Fruit fly (Drosophila melanogaster) whole organism, adult: ENCODE measurements around the gene acj6.

Source experiments
- CG11617 ChIP-seq: fragments of 200-800 bp; sonication (Bioruptor generic); optimal IDR thresholded peaks from 2 replicates; lab custom pipeline; 2017; ENCODE audit warnings: mild to moderate bottlenecking, missing biosample characterization, missing genetic modification reagents, missing genetic modification characterization
- CG12768 ChIP-seq: fragments of 200-800 bp; sonication (Bioruptor generic); optimal IDR thresholded peaks from 2 replicates; lab custom pipeline; 2017; ENCODE audit warnings: missing biosample characterization, missing genetic modification characterization, mild to moderate bottlenecking, moderate library complexity, missing genetic modification reagents
- CG14711 ChIP-seq: fragments of 200-800 bp; sonication (Bioruptor generic); optimal IDR thresholded peaks from 2 replicates; lab custom pipeline; 2018; ENCODE audit warnings: missing biosample characterization, mild to moderate bottlenecking, missing genetic modification characterization, moderate library complexity
- CG1620 ChIP-seq: fragments of 200-800 bp; sonication (Bioruptor generic); optimal IDR thresholded peaks from 2 replicates; lab custom pipeline; 2016; ENCODE audit warnings: missing biosample characterization, missing genetic modification characterization
- CG33017 ChIP-seq: fragments of 200-800 bp; sonication (Bioruptor generic); optimal IDR thresholded peaks from 2 replicates; lab custom pipeline; 2018; ENCODE audit warnings: missing biosample characterization, mild to moderate bottlenecking, missing genetic modification characterization, moderate library complexity
- CG5204 ChIP-seq: fragments of 200-800 bp; sonication (Bioruptor generic); optimal IDR thresholded peaks from 2 replicates; lab custom pipeline; 2016; ENCODE audit warnings: missing biosample characterization, missing genetic modification characterization
- CG7045 ChIP-seq: fragments of 200-800 bp; sonication (Bioruptor generic); optimal IDR thresholded peaks from 2 replicates; lab custom pipeline; 2017; ENCODE audit warnings: missing biosample characterization, mild to moderate bottlenecking, missing genetic modification characterization
- CG7101 ChIP-seq: fragments of 200-800 bp; sonication (Bioruptor generic); optimal IDR thresholded peaks from 2 replicates; lab custom pipeline; 2018; ENCODE audit warnings: missing biosample characterization, mild to moderate bottlenecking, missing genetic modification characterization, moderate library complexity
- Clk ChIP-seq: fragments of 200-800 bp; sonication (Bioruptor generic); optimal IDR thresholded peaks from 2 replicates; lab custom pipeline; 2017; ENCODE audit warnings: missing biosample characterization, missing genetic modification characterization
- Crg-1 ChIP-seq: fragments of 200-800 bp; sonication (Bioruptor generic); optimal IDR thresholded peaks from 2 replicates; lab custom pipeline; 2016; ENCODE audit warnings: missing biosample characterization, missing genetic modification characterization
- Hr96 ChIP-seq: fragments of 200-800 bp; sonication (Bioruptor generic); optimal IDR thresholded peaks from 2 replicates; lab custom pipeline; 2016; ENCODE audit warnings: missing biosample characterization, missing genetic modification characterization
- Mnt ChIP-seq: fragments of 200-800 bp; sonication (Bioruptor generic); optimal IDR thresholded peaks from 2 replicates; lab custom pipeline; 2016; ENCODE audit warnings: missing biosample characterization, mild to moderate bottlenecking, missing genetic modification characterization
- bab1 ChIP-seq: fragments of 200-800 bp; sonication (Bioruptor generic); optimal IDR thresholded peaks from 3 replicates; lab custom pipeline; 2019; ENCODE audit warnings: missing biosample characterization, mild to moderate bottlenecking, missing genetic modification characterization, moderate library complexity
- cic ChIP-seq: fragments of 200-800 bp; sonication (Bioruptor generic); optimal IDR thresholded peaks from 2 replicates; lab custom pipeline; 2017; ENCODE audit warnings: missing biosample characterization, mild to moderate bottlenecking, missing genetic modification characterization, moderate library complexity
- cnc ChIP-seq, 2 experiments: fragments of >200 bp; optimal IDR thresholded peaks; 2 replicates each; lab custom pipeline; 2017
- kay ChIP-seq: fragments of 200-800 bp; sonication (Bioruptor generic); peaks from one replicate; lab custom pipeline; 2016; ENCODE audit warnings: missing biosample characterization, missing genetic modification characterization, borderline replicate concordance
- ovo ChIP-seq: fragments of 200-800 bp; sonication (Bioruptor generic); optimal IDR thresholded peaks from 2 replicates; lab custom pipeline; 2016; ENCODE audit warnings: missing biosample characterization, missing genetic modification characterization
- pad ChIP-seq: fragments of 200-800 bp; sonication (Bioruptor generic); optimal IDR thresholded peaks from 3 replicates; lab custom pipeline; 2017; ENCODE audit warnings: missing biosample characterization, missing genetic modification characterization, mild to moderate bottlenecking, moderate library complexity, missing genetic modification reagents
- tj ChIP-seq: fragments of 200-800 bp; sonication (Bioruptor generic); optimal IDR thresholded peaks from 3 replicates; lab custom pipeline; 2017; ENCODE audit warnings: missing biosample characterization, mild to moderate bottlenecking, missing genetic modification characterization, moderate library complexity
- toe ChIP-seq: fragments of 200-800 bp; sonication (Bioruptor generic); optimal IDR thresholded peaks from 2 replicates; lab custom pipeline; 2016; ENCODE audit warnings: missing biosample characterization, missing genetic modification characterization

acj6 gene

DNA sequence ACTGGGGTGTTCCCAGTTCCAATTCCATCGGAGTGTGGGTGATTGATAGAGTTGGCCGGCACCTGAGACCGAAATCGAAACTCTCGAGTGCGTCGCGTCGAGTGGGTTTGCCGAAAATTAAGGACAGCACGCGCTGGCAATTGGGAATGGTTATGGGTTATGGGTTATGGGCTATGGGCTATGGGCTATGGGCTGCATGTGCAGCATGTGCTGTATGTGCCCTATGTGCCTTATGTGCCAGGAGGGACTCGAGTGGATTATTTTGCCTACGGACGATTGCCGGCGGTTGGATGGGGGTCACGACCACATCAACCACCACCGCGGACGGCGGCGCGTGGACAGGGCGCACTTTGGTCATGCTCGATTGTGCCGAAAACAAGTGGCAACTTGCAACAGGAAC lies 8.8 kb downstream of the acj6 start:
- TF ChIP-seq ovo (GFP tag; lab: Kevin White, UChicago) (no peak), pad (no peak), CG7101 (tag; lab: Kevin White, UChicago) (no peak), cic (no peak), CG5204 (GFP tag; lab: Kevin White, UChicago) (no peak), tj (GFP tag; lab: Kevin White, UChicago) (no peak), Hr96 (GFP tag; lab: Kevin White, UChicago) (no peak), toe (no peak), CG14711 (tag; lab: Kevin White, UChicago) (no peak)

DNA sequence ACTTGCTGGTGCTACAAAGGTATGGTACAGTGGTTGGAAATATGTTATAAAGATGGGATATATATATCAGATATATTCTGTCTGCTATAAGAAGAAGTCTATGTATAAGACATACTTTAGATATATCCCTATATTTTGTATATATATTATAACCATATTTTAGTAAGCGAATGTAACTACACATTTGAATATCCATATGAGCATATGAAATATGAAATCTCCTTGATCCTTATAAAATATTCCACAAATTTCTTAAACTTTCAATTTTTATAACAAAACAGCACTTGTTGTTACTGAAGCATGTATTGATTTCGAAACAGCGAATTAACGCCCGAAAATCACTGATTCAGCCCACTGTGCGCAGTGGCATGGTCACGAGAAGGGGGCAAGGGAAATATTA lies 14.4 kb downstream of the acj6 start:
- no peak for TF ChIP-seq CG11617 (GFP tag; lab: Kevin White, UChicago)
- TF ChIP-seq cic, result no peak
- no peak for TF ChIP-seq Mnt
- no peak for TF ChIP-seq CG33017 (tag; lab: Kevin White, UChicago)
- TF ChIP-seq CG7045 (GFP tag; lab: Kevin White, UChicago), result no peak

DNA sequence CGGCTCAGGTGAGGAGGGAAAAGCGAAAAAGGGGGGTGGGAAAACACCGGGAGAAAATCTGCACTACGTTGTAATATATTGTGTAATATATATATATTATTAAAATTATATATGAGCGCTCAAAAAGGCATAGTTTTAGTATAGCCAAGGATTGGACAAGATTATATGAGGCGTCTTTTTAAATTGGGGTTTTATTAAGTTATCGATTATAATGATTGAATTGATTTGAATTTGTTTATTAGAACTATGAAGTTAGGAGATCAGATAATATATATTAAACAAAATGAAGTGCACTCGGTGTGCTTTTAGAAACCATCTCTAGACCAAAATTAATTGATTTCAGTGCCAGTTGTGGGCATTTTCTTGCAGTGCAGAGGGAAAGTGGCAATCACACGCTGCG lies 15.2 kb downstream of the acj6 start:
- TF ChIP-seq pad (no peak), CG33017 (tag; lab: Kevin White, UChicago) (no peak)

DNA sequence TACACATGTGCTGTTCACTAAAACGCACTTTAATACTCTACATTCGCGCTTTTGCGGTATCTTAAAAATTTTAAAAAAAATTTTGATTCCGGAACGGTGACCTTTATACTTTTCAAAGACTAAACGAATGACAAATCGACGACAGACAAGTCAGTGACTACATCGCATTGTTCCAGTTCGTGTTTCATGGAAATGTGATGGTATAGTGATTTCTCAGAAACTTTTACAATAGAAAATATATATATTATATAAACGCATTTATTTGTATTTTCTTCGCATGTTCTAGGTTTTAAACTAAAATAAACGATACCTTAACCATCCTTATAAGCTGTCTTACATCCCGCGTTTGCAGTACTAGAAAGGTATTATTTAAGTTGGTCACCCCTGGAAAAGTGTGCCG lies 17.9 kb downstream of the acj6 start, which contains the start of gene Pp1-13C:
Gene Pp1-13C, minus strand, starts transcription at position 101 of the 400 bp plus-strand sequence.
- TF ChIP-seq bab1 (GFP tag; lab: Kevin White, UChicago), result no peak
- no peak for TF ChIP-seq Crg-1 (GFP tag; lab: Kevin White, UChicago)
- no peak for TF ChIP-seq CG11617 (GFP tag; lab: Kevin White, UChicago)
- TF ChIP-seq Clk (GFP tag; lab: Kevin White, UChicago), result no peak
- no peak for TF ChIP-seq toe
- no peak for TF ChIP-seq CG14711 (tag; lab: Kevin White, UChicago)
- no peak for TF ChIP-seq tj (GFP tag; lab: Kevin White, UChicago)
- no peak for TF ChIP-seq CG12768 (GFP tag; lab: Kevin White, UChicago)
- TF ChIP-seq CG5204 (GFP tag; lab: Kevin White, UChicago), result no peak
- TF ChIP-seq cic, result no peak
- no peak for TF ChIP-seq cnc (optimal IDR thresholded peaks at IDR 0.05; lab: Kevin White, UChicago)
- TF ChIP-seq Mnt, result no peak
- TF ChIP-seq CG33017 (tag; lab: Kevin White, UChicago), result no peak
- no peak for TF ChIP-seq Hr96 (GFP tag; lab: Kevin White, UChicago)
- TF ChIP-seq pad, result no peak
- TF ChIP-seq kay, result no peak
- TF ChIP-seq CG7101 (tag; lab: Kevin White, UChicago), result no peak

DNA sequence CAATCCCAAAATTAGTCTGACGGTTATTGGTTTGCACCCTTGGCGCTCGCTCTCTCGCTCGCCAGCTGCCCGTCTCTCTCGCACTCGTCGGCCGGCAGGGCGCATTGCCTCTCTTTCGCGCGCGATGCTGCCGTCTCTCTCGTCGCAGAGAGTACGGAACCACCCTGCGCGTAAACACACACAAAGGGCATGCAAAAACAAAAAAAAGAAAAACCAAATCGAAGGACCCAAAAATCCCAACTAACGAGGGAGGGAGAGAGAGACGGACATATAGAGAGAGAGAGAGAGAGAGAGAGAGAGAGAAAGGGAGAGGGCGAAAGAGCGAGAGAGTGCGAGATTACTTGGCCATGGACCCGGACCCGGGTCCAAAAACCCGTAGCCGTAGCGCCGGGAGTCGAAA lies 22.5 kb downstream of the acj6 start:
- TF ChIP-seq CG14711 (tag; lab: Kevin White, UChicago), result no peak
- no peak for TF ChIP-seq bab1 (GFP tag; lab: Kevin White, UChicago)
- no peak for TF ChIP-seq CG33017 (tag; lab: Kevin White, UChicago)
- no peak for TF ChIP-seq CG12768 (GFP tag; lab: Kevin White, UChicago)
- TF ChIP-seq CG7101 (tag; lab: Kevin White, UChicago), result no peak
- no peak for TF ChIP-seq pad
- no peak for TF ChIP-seq ovo (GFP tag; lab: Kevin White, UChicago)
- no peak for TF ChIP-seq CG5204 (GFP tag; lab: Kevin White, UChicago)
- no peak for TF ChIP-seq CG7045 (GFP tag; lab: Kevin White, UChicago)
- no peak for TF ChIP-seq CG11617 (GFP tag; lab: Kevin White, UChicago)
- no peak for TF ChIP-seq Mnt
- TF ChIP-seq Clk (GFP tag; lab: Kevin White, UChicago), result no peak

DNA sequence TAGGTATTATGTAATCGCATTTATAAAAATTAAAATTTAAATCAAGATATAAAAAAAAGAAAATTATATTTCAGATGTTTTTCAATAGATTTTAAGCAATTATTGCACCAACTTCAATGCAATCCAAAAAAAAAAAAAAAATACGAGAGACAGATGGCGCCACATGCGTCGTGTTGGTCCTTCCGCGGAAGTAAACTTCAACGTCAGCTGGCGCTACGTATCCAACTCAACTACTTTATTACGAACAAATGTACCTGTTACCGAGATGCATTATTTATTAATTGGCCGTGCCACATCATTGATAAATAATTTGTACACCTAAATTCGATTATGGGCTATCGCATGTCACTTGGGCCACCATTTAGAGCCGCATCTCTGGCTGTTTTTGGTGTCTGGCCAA lies 25.2 kb downstream of the acj6 start:
- no peak for TF ChIP-seq CG1620 (GFP tag; lab: Kevin White, UChicago)
- TF ChIP-seq CG5204 (GFP tag; lab: Kevin White, UChicago), result no peak

DNA sequence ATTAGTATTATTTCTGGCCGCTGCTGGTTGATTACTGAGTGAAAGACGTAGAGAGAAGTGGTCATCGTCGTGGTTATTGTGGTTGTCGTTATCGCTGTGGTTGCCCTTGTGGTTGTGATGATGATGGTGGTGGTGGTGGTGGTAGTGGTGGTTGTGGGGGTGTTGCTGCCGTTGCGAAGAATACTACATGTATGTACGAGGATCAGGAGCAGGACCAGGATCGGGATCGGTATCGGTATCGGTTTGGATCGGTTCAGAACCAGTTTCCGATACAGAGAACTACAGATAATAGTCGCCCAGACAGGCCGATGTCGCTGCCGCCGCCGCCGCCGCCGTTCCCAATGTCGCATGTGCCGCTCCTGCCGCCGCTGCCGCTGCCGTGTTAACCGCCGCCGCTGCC lies 26.2 kb downstream of the acj6 start:
- TF ChIP-seq toe (no peak), tj (GFP tag; lab: Kevin White, UChicago) (no peak), CG5204 (GFP tag; lab: Kevin White, UChicago) (no peak), Hr96 (GFP tag; lab: Kevin White, UChicago) (no peak), CG7045 (GFP tag; lab: Kevin White, UChicago) (no peak), kay (no peak), CG1620 (GFP tag; lab: Kevin White, UChicago) (no peak), bab1 (GFP tag; lab: Kevin White, UChicago) (no peak), Mnt (no peak), CG33017 (tag; lab: Kevin White, UChicago) (no peak), cnc (optimal IDR thresholded peaks at IDR 0.05; lab: Kevin White, UChicago) (no peak)
